Fruit fly (Drosophila melanogaster) Kc167 (cell line): Measurements from ENCODE around the gene CG8312.

Source experiments
- h ChIP-seq: fragments of >200 bp; optimal IDR thresholded peaks from 3 replicates; lab custom pipeline; 2018; ENCODE audit warnings: missing external identifiers
- insv ChIP-seq: fragments of >200 bp; optimal IDR thresholded peaks from 3 replicates; lab custom pipeline; 2018; ENCODE audit warnings: missing external identifiers
- psq ChIP-seq: fragments of >200 bp; optimal IDR thresholded peaks from 2 replicates; lab custom pipeline; 2017; ENCODE audit warnings: missing external identifiers

dm6 chr3R:9561121-9561520 lies 30.0 kb upstream of the CG8312 start:
- TF ChIP-seq h (no peak), insv (no peak), psq (lab: Kevin White, UChicago) (no peak)
